Fruit fly (Drosophila melanogaster): ENCODE measurements around the gene CG13639.
A peak's percentile ranks its signal among the peaks of the same experiment; 100 is the strongest.

The CG13639 gene

dm6 chr3R:24886470-24886869 is 26.3 kb upstream of the CG13639 start:
- TF ChIP-seq CG13204 (GFP tag; optimal IDR thresholded peaks at IDR 0.05) (no peak), CG15710 (tag; optimal IDR thresholded peaks at IDR 0.05) (no peak), CG8159 (tag; optimal IDR thresholded peaks at IDR 0.05) (no peak), CG17806 (tag; optimal IDR thresholded peaks at IDR 0.05) (no peak), CG8301 (tag; optimal IDR thresholded peaks at IDR 0.05) (peak; percentile 54), Pif1B (GFP tag; optimal IDR thresholded peaks at IDR 0.05) (no peak), D1 (tag; optimal IDR thresholded peaks at IDR 0.05) (no peak), CG34367 (tag; optimal IDR thresholded peaks at IDR 0.05) (no peak), CG12605 (GFP tag; IDR thresholded peaks at IDR 0.05) (0 out of 2 replicates have a peak, but pooled peaks have one; percentile 7), CG32121 (GFP tag; IDR thresholded peaks at IDR 0.05) (no peak), Pif1A (GFP tag; optimal IDR thresholded peaks at IDR 0.05) (peak; percentile 51), CG4496 (GFP tag; IDR thresholded peaks at IDR 0.05) (peak; percentile 49; the same call in 1 of the 3 replicates), Ets98B (GFP tag; IDR thresholded peaks at IDR 0.05) (0 out of 2 replicates have a peak, but pooled peaks have one; percentile 28)

dm6 chr3R:24878655-24879054 is 18.5 kb upstream of the CG13639 start:
- TF ChIP-seq rn (GFP tag; IDR thresholded peaks at IDR 0.05) (no peak), Ets98B (GFP tag; IDR thresholded peaks at IDR 0.05) (no peak), EcR (GFP tag; optimal IDR thresholded peaks at IDR 0.05) (peak; percentile 84)

dm6 chr3R:24876843-24877457 is 16.8 kb upstream of the CG13639 start, which contains the start of the genes CG11089 and CG31381:
CG11089 (plus strand) TSS chr3R:24877045.
CG31381 (plus strand) TSS chr3R:24877045.
- TF ChIP-seq CG17806 (tag; optimal IDR thresholded peaks at IDR 0.05) (peak; percentile 13), CG32121 (GFP tag; IDR thresholded peaks at IDR 0.05) (no peak), D1 (tag; optimal IDR thresholded peaks at IDR 0.05) (no peak)

- TF ChIP-seq CG13204 (GFP tag; optimal IDR thresholded peaks at IDR 0.05): peak; percentile 70
- no peak for TF ChIP-seq EcR (GFP tag; optimal IDR thresholded peaks at IDR 0.05)
- peak; percentile 8 for TF ChIP-seq gl (tag; optimal IDR thresholded peaks at IDR 0.05)
- TF ChIP-seq CG14655 (GFP tag; optimal IDR thresholded peaks at IDR 0.05): no peak
- no peak for TF ChIP-seq D1 (tag; optimal IDR thresholded peaks at IDR 0.05)
- peak; percentile 76 for TF ChIP-seq rn (GFP tag; IDR thresholded peaks at IDR 0.05)
- peak; percentile 95 for TF ChIP-seq CG4496 (GFP tag; IDR thresholded peaks at IDR 0.05)
- peak; percentile 81 for TF ChIP-seq CG15710 (tag; optimal IDR thresholded peaks at IDR 0.05)
- peak; percentile 66 for TF ChIP-seq Pif1B (GFP tag; optimal IDR thresholded peaks at IDR 0.05)
- peak; percentile 93 for TF ChIP-seq fd96Ca (GFP tag; IDR thresholded peaks at IDR 0.05)
- TF ChIP-seq CG8159 (tag; optimal IDR thresholded peaks at IDR 0.05): peak; percentile 80
- TF ChIP-seq CG10348 (GFP tag; IDR thresholded peaks at IDR 0.05): peak; percentile 67
- peak; percentile 74 for TF ChIP-seq CG8301 (tag; optimal IDR thresholded peaks at IDR 0.05)
- peak; percentile 83 for TF ChIP-seq Snoo (tag; optimal IDR thresholded peaks at IDR 0.05)
- peak; percentile 64 for TF ChIP-seq CG34367 (tag; optimal IDR thresholded peaks at IDR 0.05)
- peak; percentile 81 for TF ChIP-seq CG17806 (tag; optimal IDR thresholded peaks at IDR 0.05)
- peak; percentile 90 for TF ChIP-seq CG32121 (GFP tag; IDR thresholded peaks at IDR 0.05)
- peak; percentile 54; the same call in 1 of the 2 replicates for TF ChIP-seq CG12605 (GFP tag; IDR thresholded peaks at IDR 0.05)
- peak; percentile 75 for TF ChIP-seq CG9948 (tag; optimal IDR thresholded peaks at IDR 0.05)
- TF ChIP-seq Pif1A (GFP tag; optimal IDR thresholded peaks at IDR 0.05): no peak
- TF ChIP-seq Ets98B (GFP tag; IDR thresholded peaks at IDR 0.05): peak; percentile 94
Measured at dm6 chr3R:24875939-24876842, 16.0 kb upstream of the CG13639 start, which contains the start of gene CG3744. CG3744 (minus strand) TSS chr3R:24876654.

- peak; percentile 2 for TF ChIP-seq EcR (GFP tag; optimal IDR thresholded peaks at IDR 0.05)
- TF ChIP-seq CG17806 (tag; optimal IDR thresholded peaks at IDR 0.05): no peak
- TF ChIP-seq Pif1B (GFP tag; optimal IDR thresholded peaks at IDR 0.05): no peak
- no peak for TF ChIP-seq Pif1A (GFP tag; optimal IDR thresholded peaks at IDR 0.05)
- TF ChIP-seq Snoo (tag; optimal IDR thresholded peaks at IDR 0.05): peak; percentile 33
- TF ChIP-seq CG13204 (GFP tag; optimal IDR thresholded peaks at IDR 0.05): peak; percentile 14
- no peak for TF ChIP-seq CG4496 (GFP tag; IDR thresholded peaks at IDR 0.05)
- TF ChIP-seq gl (tag; optimal IDR thresholded peaks at IDR 0.05): peak; percentile 10
- no peak for TF ChIP-seq CG15710 (tag; optimal IDR thresholded peaks at IDR 0.05)
Measured at dm6 chr3R:24870389-24871048, 10.4 kb upstream of the CG13639 start, which contains the start of gene CycB3. CycB3 (minus strand) TSS chr3R:24870816.

- no peak for TF ChIP-seq Pif1B (GFP tag; optimal IDR thresholded peaks at IDR 0.05)
- no peak for TF ChIP-seq CG14655 (GFP tag; optimal IDR thresholded peaks at IDR 0.05)
Measured at dm6 chr3R:24867956-24868355, 7.8 kb upstream of the CG13639 start.
